Fruit fly (Drosophila melanogaster) whole organism, wandering third instar larva: Measurements from ENCODE around the gene Nsun5.

Source experiments
- Abd-B ChIP-seq: fragments of >200 bp; optimal IDR thresholded peaks from 2 replicates; lab custom pipeline; 2017; ENCODE audit warnings: missing biosample characterization, missing genetic modification characterization
- CG32264 ChIP-seq: fragments of 200-800 bp; sonication (Bioruptor generic); optimal IDR thresholded peaks from 2 replicates; lab custom pipeline; 2016; ENCODE audit warnings: missing biosample characterization, missing genetic modification characterization
- CG9705 ChIP-seq: fragments of 200-800 bp; sonication (Bioruptor generic); optimal IDR thresholded peaks from 2 replicates; lab custom pipeline; 2018; ENCODE audit warnings: missing biosample characterization, mild to moderate bottlenecking, missing genetic modification characterization
- CrebA ChIP-seq: fragments of 200-800 bp; sonication (Bioruptor generic); optimal IDR thresholded peaks from 2 replicates; lab custom pipeline; 2016; ENCODE audit warnings: missing biosample characterization, mild to moderate bottlenecking, missing genetic modification characterization, borderline replicate concordance
- Dfd ChIP-seq: fragments of >200 bp; optimal IDR thresholded peaks from 2 replicates; lab custom pipeline; 2017; ENCODE audit warnings: missing biosample characterization, missing genetic modification characterization
- Dif ChIP-seq: fragments of 200-275, 200-300 bp; sonication (Bioruptor generic); optimal IDR thresholded peaks from 2 replicates; lab custom pipeline; 2018; ENCODE audit warnings: missing biosample characterization, missing genetic modification characterization; ENCODE audit not compliant: partially characterized antibody
- GATAd ChIP-seq: sonication (Bioruptor generic); optimal IDR thresholded peaks from 2 replicates; lab custom pipeline; 2016; ENCODE audit warnings: missing biosample characterization, missing genetic modification characterization
- HLH106 ChIP-seq: fragments of 200-800 bp; optimal IDR thresholded peaks from 3 replicates; lab custom pipeline; 2019; ENCODE audit warnings: missing biosample characterization, mild to moderate bottlenecking, missing genetic modification characterization, moderate library complexity
- Hnf4 ChIP-seq: fragments of 200-800 bp; sonication (Bioruptor generic); optimal IDR thresholded peaks from 2 replicates; lab custom pipeline; 2016; ENCODE audit warnings: missing biosample characterization, mild to moderate bottlenecking, missing genetic modification characterization
- Hr78 ChIP-seq: fragments of >200 bp; optimal IDR thresholded peaks from 2 replicates; lab custom pipeline; 2017; ENCODE audit warnings: missing biosample characterization, missing genetic modification characterization
- Hr83 ChIP-seq: fragments of 200-300 bp; sonication (Bioruptor generic); optimal IDR thresholded peaks from 2 replicates; lab custom pipeline; 2016; ENCODE audit warnings: missing biosample characterization, mild to moderate bottlenecking, missing genetic modification characterization, moderate library complexity; ENCODE audit not compliant: poor library complexity, severe bottlenecking
- Jra ChIP-seq: sonication (Bioruptor generic); optimal IDR thresholded peaks from 2 replicates; lab custom pipeline; 2016; ENCODE audit warnings: missing biosample characterization, missing genetic modification characterization
- Mio ChIP-seq: sonication (Bioruptor generic); optimal IDR thresholded peaks from 2 replicates; lab custom pipeline; 2016; ENCODE audit warnings: missing biosample characterization, missing genetic modification characterization
- Myc ChIP-seq: fragments of >200 bp; optimal IDR thresholded peaks from 2 replicates; lab custom pipeline; 2017
- N ChIP-seq: fragments of >200 bp; optimal IDR thresholded peaks from 2 replicates; lab custom pipeline; 2018; ENCODE audit warnings: missing biosample characterization, missing external identifiers, missing genetic modification characterization
- OdsH ChIP-seq: fragments of 200-800 bp; sonication (Bioruptor generic); optimal IDR thresholded peaks from 2 replicates; lab custom pipeline; 2016; ENCODE audit warnings: missing biosample characterization, mild to moderate bottlenecking, missing genetic modification characterization
- Rel ChIP-seq, 2 experiments: fragments of 200-800 bp; sonication (Bioruptor generic) in 1 of 2; optimal IDR thresholded peaks; 2 replicates in 1 of 2; 3 replicates in 1 of 2; lab custom pipeline; 2016 to 2019; ENCODE audit warnings: mild to moderate bottlenecking in 2 of 2, missing biosample characterization in 2 of 2, missing genetic modification characterization in 2 of 2, moderate library complexity in 1 of 2
- Sp1 ChIP-seq: fragments of 200-800 bp; sonication (Bioruptor generic); optimal IDR thresholded peaks from 3 replicates; lab custom pipeline; 2019; ENCODE audit warnings: missing biosample characterization, mild to moderate bottlenecking, missing genetic modification characterization, moderate library complexity
- Vsx2 ChIP-seq: fragments of 200-300, 225-300 bp; sonication (Bioruptor generic); optimal IDR thresholded peaks from 2 replicates; lab custom pipeline; 2018; ENCODE audit warnings: missing biosample characterization, missing genetic modification characterization; ENCODE audit not compliant: partially characterized antibody
- br ChIP-seq: fragments of 200-800 bp; sonication (Bioruptor generic); optimal IDR thresholded peaks from 2 replicates; lab custom pipeline; 2016; ENCODE audit warnings: missing biosample characterization, missing genetic modification characterization
- brk ChIP-seq: fragments of 200-800 bp; sonication (Bioruptor generic); optimal IDR thresholded peaks from 2 replicates; lab custom pipeline; 2016; ENCODE audit warnings: missing biosample characterization, mild to moderate bottlenecking, missing genetic modification characterization
- dl ChIP-seq, 2 experiments: fragments of 175-275, 200-275 bp in 1 of 2; fragments of 200-275 bp in 1 of 2; sonication (Bioruptor generic); optimal IDR thresholded peaks; lab custom pipeline; 2018; ENCODE audit warnings: mild to moderate bottlenecking in 2 of 2, missing biosample characterization in 2 of 2, missing genetic modification characterization in 2 of 2, moderate library complexity in 2 of 2; ENCODE audit not compliant: partially characterized antibody in 2 of 2, insufficient read depth in 1 of 2
- dmrt93B ChIP-seq: fragments of 200-800 bp; sonication (Bioruptor generic); optimal IDR thresholded peaks from 2 replicates; lab custom pipeline; 2018; ENCODE audit warnings: missing biosample characterization, mild to moderate bottlenecking, missing genetic modification characterization
- dsf ChIP-seq: sonication (Bioruptor generic); optimal IDR thresholded peaks from 2 replicates; lab custom pipeline; 2016; ENCODE audit warnings: missing biosample characterization, missing genetic modification characterization, borderline replicate concordance
- ey ChIP-seq: fragments of 200-800 bp; sonication (Bioruptor generic); optimal IDR thresholded peaks from 2 replicates; lab custom pipeline; 2016; ENCODE audit warnings: missing biosample characterization, missing genetic modification characterization
- foxo ChIP-seq, 2 experiments: fragments of 200-800 bp; sonication (Bioruptor generic); optimal IDR thresholded peaks; 2 replicates in 1 of 2; 3 replicates in 1 of 2; lab custom pipeline; 2016 to 2017; ENCODE audit warnings: missing biosample characterization in 2 of 2, missing genetic modification characterization in 2 of 2
- fru ChIP-seq: fragments of 200-800 bp; sonication (Bioruptor generic); optimal IDR thresholded peaks from 3 replicates; lab custom pipeline; 2016; ENCODE audit warnings: missing biosample characterization, mild to moderate bottlenecking, missing genetic modification characterization
- h ChIP-seq: fragments of 200-800 bp; sonication (Bioruptor generic); optimal IDR thresholded peaks from 3 replicates; lab custom pipeline; 2016; ENCODE audit warnings: missing biosample characterization, mild to moderate bottlenecking, missing genetic modification characterization
- jim ChIP-seq: fragments of 175-275, 200-325 bp; sonication (Bioruptor generic); optimal IDR thresholded peaks from 2 replicates; lab custom pipeline; 2016; ENCODE audit warnings: missing biosample characterization, mild to moderate bottlenecking, missing genetic modification characterization
- lola ChIP-seq: fragments of >200 bp; optimal IDR thresholded peaks from 2 replicates; lab custom pipeline; 2017; ENCODE audit warnings: missing biosample characterization, missing genetic modification characterization
- pan ChIP-seq: fragments of >200 bp; optimal IDR thresholded peaks from 2 replicates; lab custom pipeline; 2017
- psq ChIP-seq: fragments of 200-800 bp; sonication (Bioruptor generic); optimal IDR thresholded peaks from 3 replicates; lab custom pipeline; 2017; ENCODE audit warnings: missing biosample characterization, mild to moderate bottlenecking, missing genetic modification characterization, moderate library complexity
- rgr ChIP-seq: fragments of 200-800 bp; sonication (Bioruptor generic); optimal IDR thresholded peaks from 3 replicates; lab custom pipeline; 2016; ENCODE audit warnings: missing biosample characterization, mild to moderate bottlenecking, missing genetic modification characterization
- sage ChIP-seq: fragments of 200-800 bp; sonication (Bioruptor generic); optimal IDR thresholded peaks from 2 replicates; lab custom pipeline; 2016; ENCODE audit warnings: missing biosample characterization, mild to moderate bottlenecking, missing genetic modification characterization
- sv ChIP-seq: fragments of 200-800 bp; sonication (Bioruptor generic); optimal IDR thresholded peaks from 3 replicates; lab custom pipeline; 2016; ENCODE audit warnings: missing biosample characterization, missing genetic modification characterization
- tai ChIP-seq: sonication (Bioruptor generic); optimal IDR thresholded peaks from 2 replicates; lab custom pipeline; 2016; ENCODE audit warnings: missing biosample characterization, missing genetic modification characterization
- usp ChIP-seq: fragments of >200 bp; optimal IDR thresholded peaks from 2 replicates; lab custom pipeline; 2017; ENCODE audit warnings: missing biosample characterization, missing genetic modification characterization
- woc ChIP-seq: sonication (Bioruptor generic); optimal IDR thresholded peaks from 2 replicates; lab custom pipeline; 2016; ENCODE audit warnings: missing biosample characterization, mild to moderate bottlenecking, missing genetic modification characterization

Nsun5 gene

DNA sequence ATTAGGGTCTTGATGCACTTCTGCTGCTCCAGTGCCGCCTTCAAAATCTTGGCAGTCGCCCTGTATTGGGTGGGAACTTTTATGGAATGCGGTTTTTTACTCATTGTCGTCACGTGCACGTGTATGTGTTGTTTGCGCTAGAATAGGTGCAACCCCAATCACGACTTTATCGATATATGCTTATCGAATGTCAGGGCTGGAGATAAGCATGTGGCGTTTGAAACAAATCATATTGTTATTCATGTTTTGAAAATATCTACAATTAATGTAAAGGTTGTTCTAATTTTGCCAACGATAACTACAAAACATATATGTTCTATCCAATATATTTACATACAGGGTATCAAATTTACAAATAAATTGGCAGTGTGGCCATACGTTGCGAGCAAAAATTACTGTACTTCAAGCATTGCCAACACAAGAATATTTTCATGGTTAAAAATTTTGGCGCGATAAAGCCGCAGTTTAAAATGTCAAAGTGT, at the start of gene Nsun5, which contains the start of gene CG42359:
TSS of gene Nsun5 (minus strand) at position 166 of the 482 bp plus-strand sequence.
TSS of gene CG42359 (minus strand) at position 166 of the 482 bp plus-strand sequence.
- TF ChIP-seq OdsH (GFP tag; lab: Kevin White, UChicago) (peak; percentile 77), HLH106 (tag; lab: Kevin White, UChicago) (peak; percentile 81), CG9705 (GFP tag; lab: Kevin White, UChicago) (peak; percentile 77), Dfd (no peak), CG32264 (peak; percentile 54), h (GFP tag; lab: Kevin White, UChicago) (peak; percentile 90), dmrt93B (GFP tag; lab: Kevin White, UChicago) (peak; percentile 65), br (peak; percentile 86), brk (peak; percentile 80), Hr83 (GFP tag; lab: Kevin White, UChicago) (peak; percentile 60), psq (GFP tag; lab: Kevin White, UChicago) (peak; percentile 79), CrebA (no peak), Sp1 (GFP tag; lab: Kevin White, UChicago) (peak; percentile 81), N (GFP tag; lab: Kevin White, UChicago) (no peak), fru (GFP tag; lab: Kevin White, UChicago) (peak; percentile 87), Mio (GFP tag; lab: Kevin White, UChicago) (no peak), dsf (peak; percentile 74), dl (GFP tag; optimal IDR thresholded peaks at IDR 0.05; lab: Kevin White, UChicago; ENCODE audit: insufficient read depth in 1 of 2, partially characterized antibody in 2 of 2) (no peak), GATAd (GFP tag; lab: Kevin White, UChicago) (peak; percentile 15), Hnf4 (peak; percentile 89), Dif (GFP tag; lab: Kevin White, UChicago) (no peak), jim (GFP tag; lab: Kevin White, UChicago) (peak; percentile 35), Myc (lab: Kevin White, UChicago) (peak; percentile 41), Jra (GFP tag; lab: Kevin White, UChicago) (peak; percentile 91), Vsx2 (GFP tag; lab: Kevin White, UChicago) (no peak), foxo (GFP tag; optimal IDR thresholded peaks at IDR 0.05; lab: Kevin White, UChicago) (peak; percentile 21 to 91), Rel (GFP tag; optimal IDR thresholded peaks at IDR 0.05; lab: Kevin White, UChicago) (no peak), Rel (tag; optimal IDR thresholded peaks at IDR 0.05; lab: Kevin White, UChicago) (peak; percentile 92), rgr (GFP tag; lab: Kevin White, UChicago) (peak; percentile 87), tai (GFP tag; lab: Kevin White, UChicago) (peak; percentile 94), ey (GFP tag; lab: Kevin White, UChicago) (peak; percentile 85), pan (lab: Kevin White, UChicago) (no peak), sage (peak; percentile 33), Abd-B (GFP tag; lab: Kevin White, UChicago) (no peak), lola (GFP tag; lab: Kevin White, UChicago) (no peak), sv (GFP tag; lab: Kevin White, UChicago) (peak; percentile 84), Hr78 (GFP tag; lab: Kevin White, UChicago) (no peak), usp (GFP tag; lab: Kevin White, UChicago) (no peak), woc (GFP tag; lab: Kevin White, UChicago) (peak; percentile 85)

DNA sequence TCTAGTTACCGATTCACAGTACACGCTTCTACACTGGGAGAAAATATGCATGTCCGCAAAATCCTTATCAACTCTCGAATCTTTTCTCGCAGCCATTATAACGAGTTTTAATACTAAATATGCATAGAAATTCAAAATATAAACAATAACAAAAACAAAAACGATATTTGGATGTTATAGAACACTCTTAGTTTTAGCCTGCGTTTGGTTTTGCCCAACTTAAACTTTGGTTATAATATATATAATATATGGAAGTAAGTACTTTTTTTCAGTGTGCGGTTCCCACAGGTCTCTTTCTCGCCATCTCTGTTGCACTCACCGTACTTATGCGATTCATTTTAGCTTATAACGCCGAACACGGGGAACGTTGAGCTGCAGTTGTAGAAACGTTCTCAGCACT, 49.7 kb upstream of the Nsun5 start, which contains the start of gene cry:
TSS of gene cry (plus strand) at position 377 of the 400 bp plus-strand sequence.
- TF ChIP-seq tai (GFP tag; lab: Kevin White, UChicago) (peak; percentile 42), sage (no peak), fru (GFP tag; lab: Kevin White, UChicago) (peak; percentile 81), h (GFP tag; lab: Kevin White, UChicago) (peak; percentile 83), rgr (GFP tag; lab: Kevin White, UChicago) (peak; percentile 80), N (GFP tag; lab: Kevin White, UChicago) (no peak), HLH106 (tag; lab: Kevin White, UChicago) (peak; percentile 79), dmrt93B (GFP tag; lab: Kevin White, UChicago) (peak; percentile 73), ey (GFP tag; lab: Kevin White, UChicago) (peak; percentile 66), brk (peak; percentile 62), pan (lab: Kevin White, UChicago) (no peak), Hnf4 (peak; percentile 59), Dfd (no peak), Dif (GFP tag; lab: Kevin White, UChicago) (no peak), OdsH (GFP tag; lab: Kevin White, UChicago) (peak; percentile 74), dsf (no peak), Sp1 (GFP tag; lab: Kevin White, UChicago) (peak; percentile 73), CG9705 (GFP tag; lab: Kevin White, UChicago) (peak; percentile 49), Vsx2 (GFP tag; lab: Kevin White, UChicago) (no peak), GATAd (GFP tag; lab: Kevin White, UChicago) (no peak), lola (GFP tag; lab: Kevin White, UChicago) (no peak), jim (GFP tag; lab: Kevin White, UChicago) (no peak), Hr78 (GFP tag; lab: Kevin White, UChicago) (no peak), usp (GFP tag; lab: Kevin White, UChicago) (no peak), Mio (GFP tag; lab: Kevin White, UChicago) (no peak), br (peak; percentile 61), dl (GFP tag; optimal IDR thresholded peaks at IDR 0.05; lab: Kevin White, UChicago; ENCODE audit: insufficient read depth in 1 of 2, partially characterized antibody in 2 of 2) (no peak), psq (GFP tag; lab: Kevin White, UChicago) (peak; percentile 78), foxo (GFP tag; optimal IDR thresholded peaks at IDR 0.05; lab: Kevin White, UChicago) (peak in 1 of 2 experiments; percentile 79), woc (GFP tag; lab: Kevin White, UChicago) (peak; percentile 35)
